4 worm cellular contexts compared by ENCODE assay signal in the genomic region with DNA sequence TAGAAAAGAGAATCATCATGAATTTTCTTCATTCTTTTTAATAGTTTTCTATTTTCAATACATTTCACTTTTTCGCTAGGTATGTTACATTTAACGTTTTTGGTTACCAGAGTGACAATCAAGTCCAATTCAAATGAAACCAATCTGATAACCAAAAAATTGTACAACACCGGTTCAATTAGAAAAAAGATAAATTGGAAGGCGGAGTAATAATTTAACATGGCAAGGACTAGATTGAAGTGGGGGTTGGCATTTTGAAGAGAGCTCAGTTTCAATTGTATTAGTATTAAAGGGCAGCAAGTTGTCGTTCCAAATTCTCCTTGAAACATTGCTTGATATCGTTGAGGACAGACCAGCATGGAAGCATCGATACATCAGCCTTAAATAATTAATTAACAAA.
TF ChIP-seq lines count a peak whose summit lies in the region.

No protein-coding gene starts in this region.

TF ChIP-seq in whole organism, L1 larva, 84 proteins besides CTCF, POLR2A, EP300 and RAD21:
- no peak for TF ChIP-seq efl-1 (optimal IDR thresholded peaks at IDR 0.05; lab: Kevin White, UChicago)
- TF ChIP-seq efl-1 (GFP tag; optimal IDR thresholded peaks at IDR 0.05 in 1 of 2; lab: Kevin White, UChicago) = peak in 1 of 2 experiments; percentile 87
- TF ChIP-seq ztf-4 (tag; optimal IDR thresholded peaks at IDR 0.05; lab: Kevin White, UChicago) = no peak
- TF ChIP-seq ceh-63 (GFP tag; optimal IDR thresholded peaks at IDR 0.05; lab: Kevin White, UChicago) = no peak
- TF ChIP-seq jun-1 (tag; optimal IDR thresholded peaks at IDR 0.05; lab: Kevin White, UChicago) = no peak
- no peak for TF ChIP-seq sup-37 (GFP tag; optimal IDR thresholded peaks at IDR 0.05; lab: Kevin White, UChicago)
- peak; percentile 23 for TF ChIP-seq nhr-85 (tag; lab: Kevin White, UChicago)
- no peak for TF ChIP-seq hpl-2 (GFP tag; optimal IDR thresholded peaks at IDR 0.05; lab: Kevin White, UChicago)
- no peak for TF ChIP-seq ceh-90 (tag; optimal IDR thresholded peaks at IDR 0.05; lab: Kevin White, UChicago)
- no peak for TF ChIP-seq nhr-19 (GFP tag; conservative IDR thresholded peaks at IDR 0.05; lab: Robert Waterston, UW)

TF ChIP-seq in whole organism, L3 larva, 47 proteins besides CTCF, POLR2A, EP300 and RAD21:
- TF ChIP-seq ztf-11 (tag; optimal IDR thresholded peaks at IDR 0.05; lab: Kevin White, UChicago) (no peak), unc-39 (tag; optimal IDR thresholded peaks at IDR 0.05; lab: Kevin White, UChicago) (no peak), snpc-4 (tag; optimal IDR thresholded peaks at IDR 0.05; lab: Kevin White, UChicago) (no peak), aly-2 (tag; optimal IDR thresholded peaks at IDR 0.05; lab: Kevin White, UChicago) (peak; percentile 14)

TF ChIP-seq in whole organism, L4 larva, 104 proteins besides CTCF, POLR2A, EP300 and RAD21:
- no peak for TF ChIP-seq ctbp-1 (GFP tag; IDR thresholded peaks at IDR 0.05; lab: Robert Waterston, UW)
- no peak for TF ChIP-seq ceh-82 (tag; optimal IDR thresholded peaks at IDR 0.05; lab: Kevin White, UChicago)
- TF ChIP-seq aha-1 (tag; lab: Kevin White, UChicago) = peak; percentile 35
- TF ChIP-seq T26A8.4 (GFP tag; IDR thresholded peaks at IDR 0.05; lab: Robert Waterston, UW) = peak; percentile 23; the same call in 1 of the 2 replicates
- TF ChIP-seq nhr-102 (tag; optimal IDR thresholded peaks at IDR 0.05; lab: Kevin White, UChicago) = peak; percentile 20
- peak; percentile 19 for TF ChIP-seq unc-130 (GFP tag; optimal IDR thresholded peaks at IDR 0.05; lab: Kevin White, UChicago)
- no peak for TF ChIP-seq lin-39 (tag; optimal IDR thresholded peaks at IDR 0.05; lab: Kevin White, UChicago)
- no peak for TF ChIP-seq egl-43 (GFP tag; IDR thresholded peaks at IDR 0.05; lab: Robert Waterston, UW)
- TF ChIP-seq lin-38 (GFP tag; IDR thresholded peaks at IDR 0.05; lab: Robert Waterston, UW) = peak; percentile 50; the same call in 1 of the 2 replicates
- TF ChIP-seq nhr-11 (tag; optimal IDR thresholded peaks at IDR 0.05; lab: Kevin White, UChicago) = no peak
- TF ChIP-seq mep-1 (tag; optimal IDR thresholded peaks at IDR 0.05; lab: Kevin White, UChicago) = peak; percentile 26
- 0 out of 2 replicates have a peak, but pooled peaks have one; percentile 25 for TF ChIP-seq mdt-29 (GFP tag; IDR thresholded peaks at IDR 0.05; lab: Robert Waterston, UW)
- TF ChIP-seq lim-7 (GFP tag; IDR thresholded peaks at IDR 0.05; lab: Robert Waterston, UW) = no peak
- TF ChIP-seq nhr-76 (tag; optimal IDR thresholded peaks at IDR 0.05; lab: Kevin White, UChicago) = no peak
- TF ChIP-seq zfp-3 (GFP tag; conservative IDR thresholded peaks at IDR 0.05; lab: Robert Waterston, UW) = peak; percentile 69; the same call in 1 of the 2 replicates
- TF ChIP-seq nhr-28 (tag; optimal IDR thresholded peaks at IDR 0.05; lab: Kevin White, UChicago) = no peak
- peak; percentile 59 for TF ChIP-seq F49E8.2 (tag; optimal IDR thresholded peaks at IDR 0.05; lab: Kevin White, UChicago; ENCODE audit: borderline replicate concordance)
- no peak for TF ChIP-seq mdl-1 (tag; optimal IDR thresholded peaks at IDR 0.05; lab: Kevin White, UChicago)
- TF ChIP-seq daf-12 (tag; optimal IDR thresholded peaks at IDR 0.05; lab: Kevin White, UChicago) = no peak
- TF ChIP-seq cey-2 (tag; optimal IDR thresholded peaks at IDR 0.05; lab: Kevin White, UChicago; ENCODE audit: borderline replicate concordance, insufficient read depth) = no peak
- no peak for TF ChIP-seq ceh-20 (GFP tag; IDR thresholded peaks at IDR 0.05; lab: Robert Waterston, UW)
- TF ChIP-seq D1046.2 (GFP tag; IDR thresholded peaks at IDR 0.05; lab: Robert Waterston, UW) = no peak
- TF ChIP-seq unc-62 (GFP tag; optimal IDR thresholded peaks at IDR 0.05 in 1 of 2; lab: Kevin White, UChicago) = peak in 1 of 2 experiments; percentile 78
- no peak for TF ChIP-seq unc-62 (tag; optimal IDR thresholded peaks at IDR 0.05; lab: Kevin White, UChicago)
- no peak for TF ChIP-seq fos-1 (tag; optimal IDR thresholded peaks at IDR 0.05; lab: Kevin White, UChicago)
- TF ChIP-seq rbr-2 (tag; optimal IDR thresholded peaks at IDR 0.05; lab: Kevin White, UChicago) = no peak
- no peak for TF ChIP-seq zfp-2 (tag; optimal IDR thresholded peaks at IDR 0.05; lab: Kevin White, UChicago)
- 0 out of 2 replicates have a peak, but pooled peaks have one; percentile 36 for TF ChIP-seq snpc-1.2 (GFP tag; IDR thresholded peaks at IDR 0.05; lab: Robert Waterston, UW)
- no peak for TF ChIP-seq mxl-2 (GFP tag; conservative IDR thresholded peaks at IDR 0.05; lab: Robert Waterston, UW)
- peak; percentile 19; the same call in 1 of the 2 replicates for TF ChIP-seq pha-4 (GFP tag; IDR thresholded peaks at IDR 0.05; lab: Robert Waterston, UW)
- TF ChIP-seq pha-4 (tag; optimal IDR thresholded peaks at IDR 0.05; lab: Kevin White, UChicago) = no peak
- no peak for TF ChIP-seq madf-5 (GFP tag; IDR thresholded peaks at IDR 0.05; lab: Robert Waterston, UW)
- no peak for TF ChIP-seq skn-1 (tag; optimal IDR thresholded peaks at IDR 0.05; lab: Kevin White, UChicago)
- TF ChIP-seq attf-4 (tag; optimal IDR thresholded peaks at IDR 0.05; lab: Kevin White, UChicago) = no peak

TF ChIP-seq in whole organism, young adult, 124 proteins besides CTCF, POLR2A, EP300 and RAD21 (continues in another document):
- no peak for TF ChIP-seq bed-2 (GFP tag; IDR thresholded peaks at IDR 0.05; lab: Robert Waterston, UW)
- no peak for TF ChIP-seq hlh-12 (tag; optimal IDR thresholded peaks at IDR 0.05; lab: Kevin White, UChicago)
- TF ChIP-seq ccch-3 (GFP tag; optimal IDR thresholded peaks at IDR 0.05; lab: Kevin White, UChicago) = no peak
- no peak for TF ChIP-seq bed-1 (GFP tag; IDR thresholded peaks at IDR 0.05; lab: Robert Waterston, UW)
- no peak for TF ChIP-seq B0019.2 (GFP tag; conservative IDR thresholded peaks at IDR 0.05; lab: Robert Waterston, UW)
- no peak for TF ChIP-seq ztf-25 (GFP tag; IDR thresholded peaks at IDR 0.05; lab: Robert Waterston, UW)
- no peak for TF ChIP-seq Y53F4B.3 (GFP tag; IDR thresholded peaks at IDR 0.05; lab: Robert Waterston, UW)
- peak; percentile 82 for TF ChIP-seq Y53G8AR.9 (GFP tag; conservative IDR thresholded peaks at IDR 0.05; lab: Robert Waterston, UW)
- TF ChIP-seq T07F8.4 (tag; optimal IDR thresholded peaks at IDR 0.05; lab: Kevin White, UChicago) = no peak
- TF ChIP-seq ekl-4 (GFP tag; IDR thresholded peaks at IDR 0.05; lab: Robert Waterston, UW) = peak; percentile 73
- peak; percentile 63; the same call in 1 of the 2 replicates for TF ChIP-seq Y56A3A.18 (GFP tag; IDR thresholded peaks at IDR 0.05; lab: Robert Waterston, UW)
- no peak for TF ChIP-seq ztf-28 (GFP tag; IDR thresholded peaks at IDR 0.05; lab: Robert Waterston, UW)
- no peak for TF ChIP-seq attf-3 (GFP tag; conservative IDR thresholded peaks at IDR 0.05; lab: Robert Waterston, UW)
- TF ChIP-seq D2030.7 (GFP tag; IDR thresholded peaks at IDR 0.05; lab: Robert Waterston, UW) = peak; percentile 17; the same call in 1 of the 2 replicates
- TF ChIP-seq nhr-90 (tag; optimal IDR thresholded peaks at IDR 0.05; lab: Kevin White, UChicago) = no peak
- no peak for TF ChIP-seq nfya-1 (tag; optimal IDR thresholded peaks at IDR 0.05; lab: Kevin White, UChicago; ENCODE audit: borderline replicate concordance, insufficient read depth)
- 0 out of 2 replicates have a peak, but pooled peaks have one; percentile 29 for TF ChIP-seq pbrm-1 (GFP tag; IDR thresholded peaks at IDR 0.05; lab: Robert Waterston, UW)
- TF ChIP-seq B0261.1 (tag; optimal IDR thresholded peaks at IDR 0.05; lab: Kevin White, UChicago) = no peak
- TF ChIP-seq egl-44 (GFP tag; IDR thresholded peaks at IDR 0.05; lab: Robert Waterston, UW) = no peak
- TF ChIP-seq lin-54 (GFP tag; optimal IDR thresholded peaks at IDR 0.05; lab: Kevin White, UChicago) = peak; percentile 44
- TF ChIP-seq unc-130 (GFP tag; optimal IDR thresholded peaks at IDR 0.05; lab: Kevin White, UChicago) = no peak
- no peak for TF ChIP-seq F57C9.4 (tag; optimal IDR thresholded peaks at IDR 0.05; lab: Kevin White, UChicago)
- no peak for TF ChIP-seq efl-1 (GFP tag; optimal IDR thresholded peaks at IDR 0.05; lab: Kevin White, UChicago)
- no peak for TF ChIP-seq F10E7.11 (tag; optimal IDR thresholded peaks at IDR 0.05; lab: Kevin White, UChicago)
- TF ChIP-seq mel-28 (tag; optimal IDR thresholded peaks at IDR 0.05; lab: Kevin White, UChicago; ENCODE audit: borderline replicate concordance) = no peak
- TF ChIP-seq lin-40 (tag; optimal IDR thresholded peaks at IDR 0.05; lab: Kevin White, UChicago) = no peak
- no peak for TF ChIP-seq F52B5.7 (tag; optimal IDR thresholded peaks at IDR 0.05; lab: Kevin White, UChicago)
- TF ChIP-seq ceh-40 (GFP tag; IDR thresholded peaks at IDR 0.05; lab: Robert Waterston, UW) = no peak
- TF ChIP-seq snpc-1.3 (tag; optimal IDR thresholded peaks at IDR 0.05; lab: Kevin White, UChicago; ENCODE audit: insufficient read depth) = peak; percentile 44
- TF ChIP-seq unc-62 (GFP tag; optimal IDR thresholded peaks at IDR 0.05; lab: Kevin White, UChicago) = no peak
- no peak for TF ChIP-seq mcd-1 (GFP tag; IDR thresholded peaks at IDR 0.05; lab: Robert Waterston, UW)
- TF ChIP-seq chd-7 (tag; optimal IDR thresholded peaks at IDR 0.05; lab: Kevin White, UChicago) = peak; percentile 59
- TF ChIP-seq madf-3 (GFP tag; IDR thresholded peaks at IDR 0.05; lab: Robert Waterston, UW) = 0 out of 2 replicates have a peak, but pooled peaks have one; percentile 59
- peak; percentile 39 for TF ChIP-seq xnd-1 (tag; optimal IDR thresholded peaks at IDR 0.05; lab: Kevin White, UChicago)
- no peak for TF ChIP-seq tbp1 (GFP tag; optimal IDR thresholded peaks at IDR 0.05; lab: Kevin White, UChicago)
- TF ChIP-seq Y67H2A.10 (GFP tag; conservative IDR thresholded peaks at IDR 0.05; lab: Robert Waterston, UW) = no peak
- TF ChIP-seq hmg-1.2 (GFP tag; IDR thresholded peaks at IDR 0.05; lab: Robert Waterston, UW) = 0 out of 2 replicates have a peak, but pooled peaks have one; percentile 22
- TF ChIP-seq die-1 (tag; optimal IDR thresholded peaks at IDR 0.05; lab: Kevin White, UChicago) = no peak
- no peak for TF ChIP-seq ceh-91 (GFP tag; IDR thresholded peaks at IDR 0.05; lab: Robert Waterston, UW)
- no peak for TF ChIP-seq lin-26 (GFP tag; IDR thresholded peaks at IDR 0.05; lab: Robert Waterston, UW)
- TF ChIP-seq ztf-6 (GFP tag; IDR thresholded peaks at IDR 0.05; lab: Robert Waterston, UW) = no peak
- TF ChIP-seq dox-1 (GFP tag; IDR thresholded peaks at IDR 0.05; lab: Robert Waterston, UW) = no peak
- no peak for TF ChIP-seq ztf-22 (GFP tag; optimal IDR thresholded peaks at IDR 0.05; lab: Kevin White, UChicago)
- TF ChIP-seq hrde-1 (tag; optimal IDR thresholded peaks at IDR 0.05; lab: Kevin White, UChicago; ENCODE audit: borderline replicate concordance) = peak; percentile 87
- TF ChIP-seq madf-8 (GFP tag; conservative IDR thresholded peaks at IDR 0.05; lab: Robert Waterston, UW) = no peak
- TF ChIP-seq B0035.1 (tag; optimal IDR thresholded peaks at IDR 0.05; lab: Kevin White, UChicago) = no peak
